Fruit fly (Drosophila melanogaster) whole organism, pupa: Measurements from ENCODE around the gene CG14610.

ENCODE experiments used
- CG10348 ChIP-seq: fragments of 200-800 bp; sonication (Bioruptor generic); IDR thresholded peaks from 2 replicates; pipeline ENCODE4 v1.3.6; 2022; ENCODE audit warnings: missing biosample characterization, missing genetic modification characterization
- CG12605 ChIP-seq: fragments of 200-800 bp; sonication (Bioruptor generic); IDR thresholded peaks from 2 replicates; pipeline ENCODE4 v1.3.6; 2022; ENCODE audit warnings: missing biosample characterization, missing genetic modification characterization
- CG13204 ChIP-seq: fragments of 200-800 bp; sonication (Bioruptor generic); optimal IDR thresholded peaks from 2 replicates; lab custom pipeline; 2018; ENCODE audit warnings: missing biosample characterization, mild to moderate bottlenecking, missing genetic modification characterization, moderate library complexity
- CG15710 ChIP-seq: fragments of 200-800 bp; sonication (Bioruptor generic); optimal IDR thresholded peaks from 2 replicates; lab custom pipeline; 2018; ENCODE audit warnings: missing biosample characterization, mild to moderate bottlenecking, missing genetic modification characterization, moderate library complexity
- CG32121 ChIP-seq: fragments of 200-800 bp; sonication (Bioruptor generic); IDR thresholded peaks from 2 replicates; pipeline ENCODE4 v1.3.6; 2022; ENCODE audit warnings: missing biosample characterization, missing genetic modification characterization
- CG34367 ChIP-seq: fragments of 200-800 bp; sonication (Bioruptor generic); optimal IDR thresholded peaks from 2 replicates; lab custom pipeline; 2018; ENCODE audit warnings: missing biosample characterization, mild to moderate bottlenecking, missing genetic modification characterization
- CG8159 ChIP-seq: fragments of 200-800 bp; sonication (Bioruptor generic); optimal IDR thresholded peaks from 3 replicates; lab custom pipeline; 2018; ENCODE audit warnings: missing biosample characterization, mild to moderate bottlenecking, missing genetic modification characterization, moderate library complexity
- CG8301 ChIP-seq: fragments of 200-800 bp; sonication (Bioruptor generic); optimal IDR thresholded peaks from 2 replicates; lab custom pipeline; 2018; ENCODE audit warnings: missing biosample characterization, mild to moderate bottlenecking, missing genetic modification characterization
- D1 ChIP-seq: fragments of 200-800 bp; sonication (Bioruptor generic); optimal IDR thresholded peaks from 2 replicates; lab custom pipeline; 2018; ENCODE audit warnings: missing biosample characterization, mild to moderate bottlenecking, missing genetic modification characterization, moderate library complexity
- EcR ChIP-seq: fragments of 200-800 bp; sonication (Bioruptor generic); optimal IDR thresholded peaks from 3 replicates; lab custom pipeline; 2019; ENCODE audit warnings: missing biosample characterization, missing genetic modification characterization, mild to moderate bottlenecking, moderate library complexity, missing genetic modification reagents
- Pif1A ChIP-seq: fragments of 200-800 bp; sonication (Bioruptor generic); optimal IDR thresholded peaks from 3 replicates; lab custom pipeline; 2016; ENCODE audit warnings: missing biosample characterization, missing genetic modification characterization
- Pif1B ChIP-seq: fragments of 200-800 bp; sonication (Bioruptor generic); optimal IDR thresholded peaks from 3 replicates; lab custom pipeline; 2016; ENCODE audit warnings: missing biosample characterization, missing genetic modification characterization
- Snoo ChIP-seq: fragments of 200-800 bp; sonication (Bioruptor generic); optimal IDR thresholded peaks from 3 replicates; lab custom pipeline; 2017; ENCODE audit warnings: missing biosample characterization, mild to moderate bottlenecking, missing genetic modification characterization, inconsistent platforms
- fd96Ca ChIP-seq: fragments of 200-800 bp; sonication (Bioruptor generic); IDR thresholded peaks from 3 replicates; pipeline ENCODE4 v1.3.6; 2022; ENCODE audit warnings: missing biosample characterization, missing genetic modification characterization

DNA sequence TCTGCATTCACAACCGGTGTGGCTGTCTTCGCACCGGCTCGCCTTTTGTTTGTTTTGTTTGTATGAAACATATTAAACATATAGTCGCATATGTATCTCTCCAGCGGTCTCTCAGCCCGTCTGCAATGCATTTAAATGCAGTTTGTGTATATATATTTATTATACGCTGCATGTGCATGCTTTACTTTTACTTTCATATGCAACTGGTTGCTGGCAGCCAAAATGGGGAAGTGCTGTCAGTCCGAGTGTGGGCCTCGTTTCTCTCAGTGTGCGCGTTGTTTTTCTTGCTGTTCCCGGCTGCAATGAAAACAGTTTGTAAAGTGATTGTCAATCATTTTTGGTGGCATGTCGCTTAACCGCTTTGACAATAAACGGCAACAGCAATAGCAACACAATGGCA lies 15.5 kb upstream of the CG14610 start:
- TF ChIP-seq D1 (tag; lab: Kevin White, UChicago) (no peak), CG32121 (no peak), CG15710 (tag; lab: Kevin White, UChicago) (no peak), CG10348 (GFP tag; lab: Robert Waterston, UW) (no peak), CG8159 (tag; lab: Kevin White, UChicago) (no peak), Pif1A (GFP tag; lab: Kevin White, UChicago) (no peak), CG8301 (no peak), fd96Ca (no peak), CG12605 (GFP tag; lab: Robert Waterston, UW) (no peak), CG13204 (GFP tag; lab: Kevin White, UChicago) (no peak), Pif1B (GFP tag; lab: Kevin White, UChicago) (peak; percentile 13), Snoo (tag; lab: Kevin White, UChicago) (peak; percentile 0), EcR (GFP tag; lab: Kevin White, UChicago) (peak; percentile 9), CG34367 (no peak)
